Worm (Caenorhabditis elegans): ENCODE data around the gene gap-1.

Gene gap-1

ce11 chrX:2237438-2237961, 45.2 kb downstream of the gap-1 start, which contains the start of gene vha-15:
TSS of gene vha-15 (plus strand) at chrX:2237911.
- TF ChIP-seq hmbx-1 (tag; optimal IDR thresholded peaks at IDR 0.05) (no peak), F13C5.2 (tag; optimal IDR thresholded peaks at IDR 0.05) (peak; percentile 51)

ce11 chrX:2241147-2241798, 49.0 kb downstream of the gap-1 start:
- no peak for TF ChIP-seq aly-1 (tag; optimal IDR thresholded peaks at IDR 0.05)
- no peak for TF ChIP-seq ceh-36 (tag; optimal IDR thresholded peaks at IDR 0.05)
- TF ChIP-seq hmg-4 (GFP tag; optimal IDR thresholded peaks at IDR 0.05), result no peak
- no peak for TF ChIP-seq flt-1 (GFP tag; IDR thresholded peaks at IDR 0.05)
- TF ChIP-seq ceh-13 (GFP tag; optimal IDR thresholded peaks at IDR 0.05), result no peak
- no peak for TF ChIP-seq pes-1 (GFP tag; IDR thresholded peaks at IDR 0.05)
- TF ChIP-seq hmbx-1 (tag; optimal IDR thresholded peaks at IDR 0.05), result no peak
- no peak for TF ChIP-seq hnd-1 (tag; optimal IDR thresholded peaks at IDR 0.05)
- TF ChIP-seq ama-1 (optimal IDR thresholded peaks at IDR 0.05), result no peak
- TF ChIP-seq scrt-1 (GFP tag; IDR thresholded peaks at IDR 0.05), result no peak

ce11 chrX:2242568-2243185, 50.4 kb downstream of the gap-1 start, which contains the start of gene rpl-11.2:
TSS of gene rpl-11.2 (minus strand) at chrX:2242618.
- TF ChIP-seq sea-1 (GFP tag; conservative IDR thresholded peaks at IDR 0.05) (0 out of 2 replicates have a peak, but pooled peaks have one; percentile 23), ceh-36 (tag; optimal IDR thresholded peaks at IDR 0.05) (no peak), ets-7 (tag; optimal IDR thresholded peaks at IDR 0.05) (no peak), hmbx-1 (tag; optimal IDR thresholded peaks at IDR 0.05) (peak; percentile 7), ama-1 (optimal IDR thresholded peaks at IDR 0.05) (no peak), tbx-11 (GFP tag; IDR thresholded peaks at IDR 0.05) (no peak), hnd-1 (tag; optimal IDR thresholded peaks at IDR 0.05) (no peak), ceh-13 (GFP tag; optimal IDR thresholded peaks at IDR 0.05) (no peak), flt-1 (GFP tag; IDR thresholded peaks at IDR 0.05) (peak; percentile 57; the same call in 1 of the 2 replicates), tra-4 (tag; optimal IDR thresholded peaks at IDR 0.05) (no peak), tbx-37 (GFP tag; conservative IDR thresholded peaks at IDR 0.05) (peak; percentile 52; the same call in 1 of the 2 replicates), pes-1 (GFP tag; IDR thresholded peaks at IDR 0.05) (no peak; the same call in 1 of the 2 replicates), F13C5.2 (tag; optimal IDR thresholded peaks at IDR 0.05) (peak; percentile 81), aly-1 (tag; optimal IDR thresholded peaks at IDR 0.05) (no peak), B0310.2 (tag; optimal IDR thresholded peaks at IDR 0.05) (no peak), scrt-1 (GFP tag; IDR thresholded peaks at IDR 0.05) (no peak), hmg-4 (GFP tag; optimal IDR thresholded peaks at IDR 0.05) (peak; percentile 79)

Data from whole organism, early embryonic.